Fruit fly (Drosophila melanogaster) whole organism, embryonic: ENCODE results near the gene Pcd.

Experiments used
- B-H2 ChIP-seq: fragments of 200-800 bp; sonication (Bioruptor generic); optimal IDR thresholded peaks from 2 replicates; lab custom pipeline; 2018; ENCODE audit warnings: missing biosample characterization, mild to moderate bottlenecking, missing genetic modification characterization
- CG10267 ChIP-seq: fragments of 200-800 bp; sonication (Bioruptor generic); optimal IDR thresholded peaks from 2 replicates; lab custom pipeline; 2018; ENCODE audit warnings: missing biosample characterization, mild to moderate bottlenecking, missing genetic modification characterization, moderate library complexity
- CG10431 ChIP-seq: fragments of 200-800 bp; sonication (Bioruptor generic); optimal IDR thresholded peaks from 3 replicates; lab custom pipeline; 2018; ENCODE audit warnings: missing biosample characterization, mild to moderate bottlenecking, missing genetic modification characterization
- CG11504 ChIP-seq: fragments of 200-800 bp; sonication (Bioruptor generic); optimal IDR thresholded peaks from 3 replicates; lab custom pipeline; 2019; ENCODE audit warnings: missing biosample characterization, mild to moderate bottlenecking, missing genetic modification characterization, moderate library complexity
- CG12391 ChIP-seq: fragments of 200-800 bp; sonication (Bioruptor generic); optimal IDR thresholded peaks from 3 replicates; lab custom pipeline; 2018; ENCODE audit warnings: missing biosample characterization, mild to moderate bottlenecking, missing genetic modification characterization, moderate library complexity
- CG13296 ChIP-seq: fragments of 200-800 bp; sonication (Bioruptor generic); optimal IDR thresholded peaks from 3 replicates; lab custom pipeline; 2018; ENCODE audit warnings: missing biosample characterization, mild to moderate bottlenecking, missing genetic modification characterization
- CG14050 ChIP-seq: fragments of 200-800 bp; sonication (Bioruptor generic); IDR thresholded peaks from 3 replicates; pipeline ENCODE4 v1.3.6; 2022; ENCODE audit warnings: missing biosample characterization, missing genetic modification characterization
- CG14441 ChIP-seq: fragments of 200-800 bp; sonication (Bioruptor generic); IDR thresholded peaks from 2 replicates; pipeline ENCODE4 v1.3.6; 2022; ENCODE audit warnings: missing biosample characterization, missing genetic modification characterization
- CG15073 ChIP-seq: fragments of 200-800 bp; sonication (Bioruptor generic); optimal IDR thresholded peaks from 2 replicates; lab custom pipeline; 2016; ENCODE audit warnings: missing biosample characterization, missing genetic modification characterization
- CG1647 ChIP-seq: fragments of 200-800 bp; sonication (Bioruptor generic); optimal IDR thresholded peaks from 3 replicates; lab custom pipeline; 2016; ENCODE audit warnings: missing biosample characterization, missing genetic modification characterization
- CG17361 ChIP-seq: fragments of 200-800 bp; sonication (Bioruptor generic); IDR thresholded peaks from 3 replicates; pipeline ENCODE4 v1.3.6; 2022; ENCODE audit warnings: missing biosample characterization, missing genetic modification characterization
- CG18262 ChIP-seq: fragments of 200-800 bp; optimal IDR thresholded peaks from 3 replicates; lab custom pipeline; 2019; ENCODE audit warnings: missing biosample characterization, mild to moderate bottlenecking, missing genetic modification characterization, moderate library complexity
- CG2875 ChIP-seq: fragments of 200-800 bp; sonication (Bioruptor generic); optimal IDR thresholded peaks from 2 replicates; lab custom pipeline; 2017; ENCODE audit warnings: missing biosample characterization, mild to moderate bottlenecking, missing genetic modification characterization, missing genetic modification reagents
- CG30403 ChIP-seq: fragments of 200-800 bp; sonication (Bioruptor generic); optimal IDR thresholded peaks from 3 replicates; lab custom pipeline; 2016; ENCODE audit warnings: missing biosample characterization, missing genetic modification characterization
- CG32532 ChIP-seq: fragments of 200-800 bp; sonication (Bioruptor generic); IDR thresholded peaks from 2 replicates; pipeline ENCODE4 v1.3.6; 2022; ENCODE audit warnings: missing biosample characterization, missing genetic modification characterization
- CG32772 ChIP-seq: fragments of 200-800 bp; sonication (Bioruptor generic); IDR thresholded peaks from 2 replicates; pipeline ENCODE4 v1.3.6; 2022; ENCODE audit warnings: missing biosample characterization, missing genetic modification characterization
- CG6175 ChIP-seq: fragments of 200-800 bp; sonication (Bioruptor generic); IDR thresholded peaks from 3 replicates; pipeline ENCODE4 v1.3.6; 2022; ENCODE audit warnings: missing biosample characterization, missing genetic modification characterization
- CG6791 ChIP-seq: fragments of 200-800 bp; sonication (Bioruptor generic); IDR thresholded peaks from 3 replicates; pipeline ENCODE4 v1.3.6; 2022; ENCODE audit warnings: missing biosample characterization, missing genetic modification characterization; ENCODE audit not compliant: partially characterized antibody
- CG7839 ChIP-seq: fragments of 200-800 bp; sonication (Bioruptor generic); optimal IDR thresholded peaks from 3 replicates; lab custom pipeline; 2018; ENCODE audit warnings: missing biosample characterization, mild to moderate bottlenecking, missing genetic modification characterization, moderate library complexity
- CG7928 ChIP-seq: fragments of 200-800 bp; sonication (Bioruptor generic); optimal IDR thresholded peaks from 2 replicates; lab custom pipeline; 2017; ENCODE audit warnings: missing biosample characterization, mild to moderate bottlenecking, missing genetic modification characterization
- CG8281 ChIP-seq: fragments of 200-800 bp; sonication (Bioruptor generic); optimal IDR thresholded peaks from 2 replicates; lab custom pipeline; 2018; ENCODE audit warnings: missing biosample characterization, mild to moderate bottlenecking, missing genetic modification characterization, moderate library complexity
- CG9437 ChIP-seq: fragments of 200-800 bp; sonication (Bioruptor generic); optimal IDR thresholded peaks from 2 replicates; lab custom pipeline; 2018; ENCODE audit warnings: missing biosample characterization, mild to moderate bottlenecking, missing genetic modification characterization
- Camta ChIP-seq: fragments of 200-800 bp; sonication (Bioruptor generic); optimal IDR thresholded peaks from 2 replicates; lab custom pipeline; 2016; ENCODE audit warnings: missing biosample characterization, missing genetic modification characterization
- E2f1 ChIP-seq: fragments of 200-800 bp; sonication (Bioruptor generic); IDR thresholded peaks from 2 replicates; pipeline ENCODE4 v1.3.6; 2022; ENCODE audit warnings: missing biosample characterization, missing genetic modification characterization
- E2f2 ChIP-seq: fragments of 200-800 bp; sonication (Bioruptor generic); IDR thresholded peaks from 2 replicates; pipeline ENCODE4 v1.3.6; 2022; ENCODE audit warnings: missing biosample characterization, missing genetic modification characterization
- H2.0 ChIP-seq: fragments of 200-800 bp; sonication (Bioruptor generic); IDR thresholded peaks from 2 replicates; pipeline ENCODE4 v1.3.6; 2022; ENCODE audit warnings: missing biosample characterization, missing genetic modification characterization
- Hsf ChIP-seq: fragments of 200-800 bp; sonication (Bioruptor generic); optimal IDR thresholded peaks from 3 replicates; lab custom pipeline; 2016; ENCODE audit warnings: missing biosample characterization, missing genetic modification characterization
- NFAT ChIP-seq: fragments of 200-800 bp; sonication (Bioruptor generic); IDR thresholded peaks from 2 replicates; pipeline ENCODE4 v1.3.6; 2022; ENCODE audit warnings: missing biosample characterization, missing genetic modification characterization
- Rx ChIP-seq: fragments of 200-800 bp; sonication (Bioruptor generic); IDR thresholded peaks from 2 replicates; pipeline ENCODE4 v1.3.6; 2022; ENCODE audit warnings: missing biosample characterization, missing genetic modification characterization
- Sox102F ChIP-seq: fragments of 200-800 bp; sonication (Bioruptor generic); optimal IDR thresholded peaks from 2 replicates; lab custom pipeline; 2018; ENCODE audit warnings: missing biosample characterization, mild to moderate bottlenecking, missing genetic modification characterization, moderate library complexity
- Spps ChIP-seq: fragments of 200-800 bp; sonication (Bioruptor generic); optimal IDR thresholded peaks from 2 replicates; lab custom pipeline; 2018; ENCODE audit warnings: missing biosample characterization, mild to moderate bottlenecking, missing genetic modification characterization
- Stat92E ChIP-seq, 3 experiments: fragments of >200 bp in 2 of 3; fragments of 200-800 bp in 1 of 3; sonication (Bioruptor generic) in 1 of 3; optimal IDR thresholded peaks; 2 replicates each; lab custom pipeline; 2017 to 2019; ENCODE audit warnings: missing biosample characterization in 3 of 3, missing genetic modification characterization in 3 of 3, mild to moderate bottlenecking in 1 of 3, moderate library complexity in 1 of 3
- Tbp ChIP-seq: fragments of >200 bp; optimal IDR thresholded peaks from 2 replicates; lab custom pipeline; 2018; ENCODE audit warnings: missing biosample characterization, missing genetic modification characterization
- btn ChIP-seq: fragments of 200-800 bp; sonication (Bioruptor generic); optimal IDR thresholded peaks from 2 replicates; lab custom pipeline; 2016; ENCODE audit warnings: missing biosample characterization, missing genetic modification characterization
- cato ChIP-seq: fragments of 200-800 bp; sonication (Bioruptor generic); optimal IDR thresholded peaks from 2 replicates; lab custom pipeline; 2016; ENCODE audit warnings: missing biosample characterization, missing genetic modification characterization, borderline replicate concordance
- crc ChIP-seq: fragments of 200-800 bp; sonication (Bioruptor generic); optimal IDR thresholded peaks from 2 replicates; lab custom pipeline; 2016; ENCODE audit warnings: missing biosample characterization, missing genetic modification characterization
- disco-r ChIP-seq: fragments of 200-800 bp; sonication (Bioruptor generic); optimal IDR thresholded peaks from 2 replicates; lab custom pipeline; 2016; ENCODE audit warnings: missing biosample characterization, missing genetic modification characterization
- dmrt99B ChIP-seq: fragments of 200-800 bp; sonication (Bioruptor generic); optimal IDR thresholded peaks from 2 replicates; lab custom pipeline; 2018; ENCODE audit warnings: missing biosample characterization, mild to moderate bottlenecking, missing genetic modification characterization, moderate library complexity
- gce ChIP-seq: fragments of 200-800 bp; sonication (Bioruptor generic); IDR thresholded peaks from 3 replicates; pipeline ENCODE4 v1.3.6; 2022; ENCODE audit warnings: missing biosample characterization, missing genetic modification characterization
- gfzf ChIP-seq: fragments of 200-800 bp; sonication (Bioruptor generic); optimal IDR thresholded peaks from 2 replicates; lab custom pipeline; 2016; ENCODE audit warnings: missing biosample characterization, mild to moderate bottlenecking, missing genetic modification characterization, moderate library complexity
- hb ChIP-seq: fragments of 200-800 bp; sonication (Bioruptor generic); IDR thresholded peaks from 3 replicates; pipeline ENCODE4 v1.3.6; 2022; ENCODE audit warnings: missing biosample characterization, missing genetic modification characterization; ENCODE audit not compliant: partially characterized antibody
- mam ChIP-seq: fragments of 200-800 bp; sonication (Bioruptor generic); optimal IDR thresholded peaks from 3 replicates; lab custom pipeline; 2016; ENCODE audit warnings: missing biosample characterization, missing genetic modification characterization
- nom ChIP-seq: fragments of 200-800 bp; sonication (Bioruptor generic); optimal IDR thresholded peaks from 2 replicates; lab custom pipeline; 2017; ENCODE audit warnings: missing biosample characterization, missing genetic modification characterization, mild to moderate bottlenecking, moderate library complexity, missing genetic modification reagents
- pan ChIP-seq, 4 experiments: fragments of >200 bp in 3 of 4; fragments of 200-800 bp in 1 of 4; sonication (Bioruptor generic) in 1 of 4; optimal IDR thresholded peaks in 3 of 4; IDR thresholded peaks in 1 of 4; 2 replicates each; pipeline versions ENCODE4 v1.3.6 to Lab custom; 2017 to 2022; ENCODE audit warnings: missing biosample characterization in 2 of 4, missing genetic modification characterization in 2 of 4, mixed read lengths in 1 of 4
- sc ChIP-seq, 3 experiments: fragments of >200 bp in 2 of 3; fragments of 200-800 bp in 1 of 3; sonication (Bioruptor generic) in 1 of 3; optimal IDR thresholded peaks; 2 replicates in 2 of 3; 3 replicates in 1 of 3; lab custom pipeline; 2017; ENCODE audit warnings: mild to moderate bottlenecking in 1 of 3, missing biosample characterization in 1 of 3, missing genetic modification characterization in 1 of 3, missing genetic modification reagents in 1 of 3
- shn ChIP-seq: fragments of 200-800 bp; sonication (Bioruptor generic); optimal IDR thresholded peaks from 3 replicates; lab custom pipeline; 2016; ENCODE audit warnings: missing biosample characterization, missing genetic modification characterization
- tin ChIP-seq: fragments of 200-800 bp; sonication (Bioruptor generic); optimal IDR thresholded peaks from 3 replicates; lab custom pipeline; 2016; ENCODE audit warnings: missing biosample characterization, missing genetic modification characterization
- tll ChIP-seq, 2 experiments: fragments of 200-800 bp in 1 of 2; fragments of >200 bp in 1 of 2; sonication (Bioruptor generic) in 1 of 2; optimal IDR thresholded peaks; 2 replicates each; lab custom pipeline; 2017 to 2019; ENCODE audit warnings: missing biosample characterization in 2 of 2, missing genetic modification characterization in 2 of 2, mild to moderate bottlenecking in 1 of 2, moderate library complexity in 1 of 2

The Pcd gene

DNA sequence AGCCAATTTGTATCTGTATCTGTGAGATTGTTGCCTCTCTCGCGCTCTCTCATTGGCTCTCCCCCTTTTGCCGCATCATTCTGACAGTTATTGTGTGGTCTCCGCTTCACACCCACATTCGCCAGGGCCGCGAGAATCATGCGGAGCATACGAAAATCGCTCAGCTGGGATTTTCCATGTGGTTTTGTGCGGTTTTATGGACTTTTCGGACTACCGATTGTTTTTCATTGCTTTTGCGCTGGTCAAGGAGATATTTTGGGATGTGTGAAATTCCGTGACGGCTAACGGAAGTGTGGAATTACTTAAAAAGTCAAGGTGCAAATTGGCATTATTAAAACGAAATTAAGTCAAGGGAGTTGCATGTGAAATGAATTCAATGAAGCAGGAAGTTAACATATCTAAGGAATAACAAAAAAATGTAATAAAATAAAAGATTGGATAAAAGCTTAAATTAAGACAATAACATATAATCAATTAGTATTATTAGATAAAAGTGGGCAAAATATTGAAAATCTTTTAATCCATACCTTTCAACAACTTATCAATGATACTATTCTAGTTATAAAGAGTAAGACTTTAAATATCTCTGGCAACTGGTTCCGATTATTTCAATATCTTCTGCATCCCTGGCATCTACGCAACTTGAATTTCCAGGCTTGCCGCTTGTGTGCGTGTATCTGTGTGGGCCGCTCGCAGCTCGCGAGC lies 49.3 kb downstream of the Pcd start (continued):
- TF ChIP-seq CG2875 (GFP tag; lab: Kevin White, UChicago), result no peak
- no peak for TF ChIP-seq CG32772 (GFP tag; lab: Robert Waterston, UW)
- no peak for TF ChIP-seq Stat92E (GFP tag; optimal IDR thresholded peaks at IDR 0.05; lab: Kevin White, UChicago)
- TF ChIP-seq hb (GFP tag; lab: Robert Waterston, UW), result no peak
- no peak for TF ChIP-seq btn (GFP tag; lab: Kevin White, UChicago)
- no peak for TF ChIP-seq E2f2
- TF ChIP-seq pan (optimal IDR thresholded peaks at IDR 0.05; lab: Kevin White, UChicago), result no peak
- no peak for TF ChIP-seq pan (GFP tag; optimal IDR thresholded peaks at IDR 0.05 in 1 of 2, IDR thresholded peaks at IDR 0.05 in 1 of 2)
- TF ChIP-seq CG6175 (GFP tag; lab: Robert Waterston, UW), result no peak
- TF ChIP-seq CG7928 (GFP tag; lab: Kevin White, UChicago), result peak; percentile 89
- no peak for TF ChIP-seq Camta
- no peak for TF ChIP-seq CG10431 (GFP tag; lab: Kevin White, UChicago)
- no peak for TF ChIP-seq Tbp (GFP tag; lab: Kevin White, UChicago)
- TF ChIP-seq crc (GFP tag; lab: Kevin White, UChicago), result no peak
- TF ChIP-seq tin (GFP tag; lab: Kevin White, UChicago), result peak; percentile 23
- peak; percentile 86 for TF ChIP-seq CG17361 (GFP tag; lab: Robert Waterston, UW)
- no peak for TF ChIP-seq gce (GFP tag; lab: Robert Waterston, UW)
- TF ChIP-seq CG1647 (GFP tag; lab: Kevin White, UChicago), result no peak
- TF ChIP-seq tll (GFP tag; optimal IDR thresholded peaks at IDR 0.05; lab: Kevin White, UChicago), result no peak
- peak; percentile 93 for TF ChIP-seq CG9437 (GFP tag; lab: Kevin White, UChicago)
- TF ChIP-seq Rx (GFP tag; lab: Robert Waterston, UW), result no peak
- no peak for TF ChIP-seq Spps (tag; lab: Kevin White, UChicago)
- TF ChIP-seq E2f1, result no peak
- peak; percentile 61 for TF ChIP-seq CG18262 (tag; lab: Kevin White, UChicago)
- peak; percentile 42; the same call in 1 of the 2 replicates for TF ChIP-seq CG14441 (GFP tag; lab: Robert Waterston, UW)
- peak; percentile 40 for TF ChIP-seq CG12391
- TF ChIP-seq shn, result no peak
- no peak for TF ChIP-seq CG8281 (tag; lab: Kevin White, UChicago)
- no peak for TF ChIP-seq CG13296
- peak; percentile 20; the same call in 1 of the 3 replicates for TF ChIP-seq CG6791 (GFP tag; lab: Robert Waterston, UW)
- TF ChIP-seq gfzf (GFP tag; lab: Kevin White, UChicago), result no peak
- peak; percentile 14 for TF ChIP-seq dmrt99B (tag; lab: Kevin White, UChicago)
- peak; percentile 61 for TF ChIP-seq CG11504 (tag; lab: Kevin White, UChicago)
- peak; percentile 27 for TF ChIP-seq CG10267
- peak; percentile 5 for TF ChIP-seq Sox102F (GFP tag; lab: Kevin White, UChicago)
- TF ChIP-seq mam, result peak; percentile 2
- no peak for TF ChIP-seq disco-r (GFP tag; lab: Kevin White, UChicago)
- TF ChIP-seq cato (GFP tag; lab: Kevin White, UChicago), result no peak
- peak; percentile 75 for TF ChIP-seq NFAT (GFP tag; lab: Robert Waterston, UW)
- TF ChIP-seq CG32532 (GFP tag; lab: Robert Waterston, UW), result no peak
- TF ChIP-seq sc (optimal IDR thresholded peaks at IDR 0.05; lab: Kevin White, UChicago), result no peak
- TF ChIP-seq sc (GFP tag; optimal IDR thresholded peaks at IDR 0.05; lab: Kevin White, UChicago), result no peak
- TF ChIP-seq B-H2 (GFP tag; lab: Kevin White, UChicago), result no peak
- TF ChIP-seq nom (GFP tag; lab: Kevin White, UChicago), result no peak
- no peak for TF ChIP-seq CG15073 (GFP tag; lab: Kevin White, UChicago)
- TF ChIP-seq Hsf (GFP tag; lab: Kevin White, UChicago), result peak; percentile 8
- peak; percentile 35; the same call in 1 of the 2 replicates for TF ChIP-seq H2.0
- no peak for TF ChIP-seq CG14050 (GFP tag; lab: Robert Waterston, UW)
- TF ChIP-seq CG30403 (GFP tag; lab: Kevin White, UChicago), result peak; percentile 64
- TF ChIP-seq CG7839 (tag; lab: Kevin White, UChicago), result peak; percentile 45
